Worm (Caenorhabditis elegans) whole organism, L3 larva: Measurements from ENCODE around the gene oac-21.

ENCODE experiments used
- nfya-1 ChIP-seq: sonication (generic microtip); optimal IDR thresholded peaks from 2 replicates; lab custom pipeline; 2017; ENCODE audit warnings: missing genetic modification characterization, mild to moderate bottlenecking, missing compliant biosample characterization, antibody characterized with exemption, moderate library complexity; ENCODE audit not compliant: insufficient read depth
- nhr-237 ChIP-seq: fragments of 150-350 bp; optimal IDR thresholded peaks from 2 replicates; lab custom pipeline; 2014; ENCODE audit warnings: missing biosample characterization, missing genetic modification characterization

- TF ChIP-seq nhr-237 (tag; lab: Kevin White, UChicago), result no peak
- no peak for TF ChIP-seq nfya-1 (tag; lab: Kevin White, UChicago)
Measured at ce11 chrIV:3907506-3908188, 18.6 kb downstream of the oac-21 start, which contains the start of the genes F56D6.22 and F56D6.12.
